Fruit fly (Drosophila melanogaster): ENCODE measurements around the gene CG3123.

dm6 chr2L:2847112-2847682 lies 21.9 kb upstream of the CG3123 start, which contains the start of the genes CG3117 and CG2983:
- TF ChIP-seq CTCF (optimal IDR thresholded peaks at IDR 0.05) (no peak), CG8478 (optimal IDR thresholded peaks at IDR 0.05) (no peak)

Measured in S2 (cell line).